Worm (Caenorhabditis elegans) whole organism, midembryonic: ENCODE data around the gene nrde-4.

Source experiments
- T22C8.4 ChIP-seq: fragments of 200-800 bp; sonication (Bioruptor generic); IDR thresholded peaks from 2 replicates; pipeline ENCODE4 v1.3.6; 2022; ENCODE audit warnings: missing genetic modification characterization, missing compliant biosample characterization
- cog-1 ChIP-seq: sonication (generic microtip); optimal IDR thresholded peaks from 2 replicates; lab custom pipeline; 2016; ENCODE audit warnings: missing genetic modification characterization, missing compliant biosample characterization
- flt-1 ChIP-seq: fragments of 200-800 bp; sonication (Bioruptor generic); IDR thresholded peaks from 2 replicates; pipeline ENCODE4 v1.3.6; 2022; ENCODE audit warnings: missing genetic modification characterization, missing compliant biosample characterization
- med-1 ChIP-seq: sonication (generic microtip); optimal IDR thresholded peaks from 2 replicates; lab custom pipeline; 2017; ENCODE audit warnings: missing genetic modification characterization, mild to moderate bottlenecking, missing compliant biosample characterization, antibody characterized with exemption, missing genetic modification reagents; ENCODE audit not compliant: insufficient read depth
- tab-1 ChIP-seq: fragments of 200-800 bp; sonication (Bioruptor generic); IDR thresholded peaks from 2 replicates; pipeline ENCODE4 v1.3.6; 2022; ENCODE audit warnings: missing genetic modification characterization, missing compliant biosample characterization
- ztf-23 ChIP-seq: fragments of 200-800 bp; sonication (Bioruptor generic); IDR thresholded peaks from 2 replicates; pipeline ENCODE4 v1.3.6; 2022; ENCODE audit warnings: missing genetic modification reagents, missing genetic modification characterization, missing compliant biosample characterization

ce11 chrIV:7698320-7698719, 44.3 kb upstream of the nrde-4 start, which contains the start of gene flp-13:
- no peak for TF ChIP-seq cog-1
- no peak for TF ChIP-seq flt-1 (GFP tag; lab: Robert Waterston, UW)
- no peak for TF ChIP-seq ztf-23 (GFP tag; lab: Robert Waterston, UW)
- no peak for TF ChIP-seq med-1 (GFP tag; lab: Kevin White, UChicago)
- TF ChIP-seq T22C8.4 (GFP tag; lab: Robert Waterston, UW), result no peak
- TF ChIP-seq tab-1 (GFP tag; lab: Robert Waterston, UW), result no peak
